Worm (Caenorhabditis elegans): ENCODE results near the gene klf-3.
"Not testable (repeated sequence)": the region's sequence is repeated elsewhere in the genome, so short reads cannot be mapped to it uniquely, and the experiment has no call there.

Gene klf-3

DNA sequence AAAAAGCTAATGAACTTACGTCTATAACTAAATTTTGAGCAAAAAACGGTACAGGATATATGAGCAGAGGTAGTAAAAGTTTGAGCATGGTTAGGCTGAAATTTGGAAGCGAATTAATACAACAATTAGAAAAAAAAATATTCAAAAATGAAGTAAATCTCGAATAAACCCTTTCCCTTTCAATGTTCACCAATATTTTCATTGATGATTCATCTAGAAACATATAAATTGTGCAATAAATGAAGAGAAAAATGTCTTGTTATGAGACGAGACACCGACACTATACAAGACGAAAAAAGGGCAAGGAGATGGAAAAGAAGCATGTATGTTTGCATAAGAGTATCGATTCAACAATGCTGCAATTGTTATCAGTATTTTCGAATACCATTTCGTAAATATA lies 8.6 kb downstream of the klf-3 start, which contains the start of gene F54H5.14:
Gene F54H5.14, minus strand, starts transcription at position 101 of the 400 bp plus-strand sequence.
- TF ChIP-seq ztf-1 (GFP tag; conservative IDR thresholded peaks at IDR 0.05) = no peak
- TF ChIP-seq ama-1 (optimal IDR thresholded peaks at IDR 0.05) = no peak
- no peak for TF ChIP-seq nhr-23 (tag; optimal IDR thresholded peaks at IDR 0.05)
- peak; percentile 0 for TF ChIP-seq fos-1 (tag; optimal IDR thresholded peaks at IDR 0.05)
- TF ChIP-seq elt-1 (tag; optimal IDR thresholded peaks at IDR 0.05) = no peak
- TF ChIP-seq mdl-1 (tag; optimal IDR thresholded peaks at IDR 0.05) = no peak

ce11 chrII:6627182-6627581 lies 10.5 kb downstream of the klf-3 start, which contains the start of the genes F54H5.5 and F54H5.2:
Gene F54H5.5, minus strand, starts transcription at chrII:6627282.
Gene F54H5.2, plus strand, starts transcription at chrII:6627484.
- not testable (repeated sequence) for TF ChIP-seq R02D3.7 (tag; optimal IDR thresholded peaks at IDR 0.05); unc-62 (GFP tag; optimal IDR thresholded peaks at IDR 0.05); elt-3 (tag; optimal IDR thresholded peaks at IDR 0.05)

DNA sequence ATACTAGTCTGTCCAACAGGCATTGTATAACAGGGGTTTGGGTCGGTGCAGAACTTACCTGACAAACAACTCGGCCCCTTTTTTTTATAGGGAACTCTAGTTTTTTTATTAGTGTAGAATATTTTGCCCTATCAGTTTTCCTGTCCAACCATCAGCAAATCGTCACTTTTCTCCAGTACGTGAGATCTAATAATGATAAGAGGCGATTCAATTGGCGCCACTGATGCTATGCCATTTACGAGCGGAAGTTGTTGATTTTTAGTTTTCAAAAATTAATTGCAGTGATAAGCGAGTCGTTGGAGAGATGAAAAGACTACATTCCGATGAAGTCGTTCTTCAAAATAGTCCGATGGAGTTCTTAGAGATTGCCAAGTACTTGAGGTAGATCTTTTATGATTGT lies 11.7 kb downstream of the klf-3 start:
- TF ChIP-seq lin-13 (GFP tag; optimal IDR thresholded peaks at IDR 0.05) (no peak), skn-1 (tag; optimal IDR thresholded peaks at IDR 0.05) (no peak), mdl-1 (tag; optimal IDR thresholded peaks at IDR 0.05) (no peak), nhr-10 (tag; optimal IDR thresholded peaks at IDR 0.05) (no peak), nhr-77 (tag; optimal IDR thresholded peaks at IDR 0.05) (no peak), ztf-11 (tag; optimal IDR thresholded peaks at IDR 0.05) (no peak), egl-27 (tag; optimal IDR thresholded peaks at IDR 0.05) (no peak), sma-9 (GFP tag; optimal IDR thresholded peaks at IDR 0.05) (peak; percentile 20), sma-9 (tag; optimal IDR thresholded peaks at IDR 0.05) (no peak), blmp-1 (tag; optimal IDR thresholded peaks at IDR 0.05; ENCODE audit: insufficient read depth) (no peak), F13H6.1 (tag; optimal IDR thresholded peaks at IDR 0.05) (no peak), fos-1 (tag; optimal IDR thresholded peaks at IDR 0.05) (peak; percentile 84)

- peak; percentile 71 for TF ChIP-seq fos-1 (tag; optimal IDR thresholded peaks at IDR 0.05)
- no peak for TF ChIP-seq snpc-4 (tag; optimal IDR thresholded peaks at IDR 0.05)
Observed at ce11 chrII:6629775-6630174, 13.1 kb downstream of the klf-3 start.

- TF ChIP-seq lin-39 (tag; optimal IDR thresholded peaks at IDR 0.05) = no peak
- TF ChIP-seq fos-1 (tag; optimal IDR thresholded peaks at IDR 0.05) = peak; percentile 91
Observed at ce11 chrII:6630811-6631210, 14.1 kb downstream of the klf-3 start, which contains the start of gene T19D12.4. Gene T19D12.4, plus strand, starts transcription at chrII:6631105.

ce11 chrII:6631995-6632394 lies 15.3 kb downstream of the klf-3 start:
- TF ChIP-seq lsy-2 (tag; optimal IDR thresholded peaks at IDR 0.05) (no peak), R02D3.7 (tag; optimal IDR thresholded peaks at IDR 0.05) (no peak), gmeb-1 (tag; optimal IDR thresholded peaks at IDR 0.05) (no peak), nhr-11 (tag; optimal IDR thresholded peaks at IDR 0.05) (no peak), lin-11 (tag; optimal IDR thresholded peaks at IDR 0.05) (no peak), sma-9 (GFP tag; optimal IDR thresholded peaks at IDR 0.05) (no peak), sma-9 (tag; optimal IDR thresholded peaks at IDR 0.05) (no peak), unc-39 (tag; optimal IDR thresholded peaks at IDR 0.05) (no peak), nhr-10 (tag; optimal IDR thresholded peaks at IDR 0.05) (no peak), sem-4 (tag; optimal IDR thresholded peaks at IDR 0.05) (no peak), snpc-4 (tag; optimal IDR thresholded peaks at IDR 0.05) (no peak), lin-39 (tag; optimal IDR thresholded peaks at IDR 0.05) (no peak)

ce11 chrII:6636136-6636535 lies 19.5 kb downstream of the klf-3 start, which contains the start of gene T19D12.5:
Gene T19D12.5, minus strand, starts transcription at chrII:6636236.
- TF ChIP-seq nhr-237 (tag; optimal IDR thresholded peaks at IDR 0.05) (no peak), crh-2 (tag; optimal IDR thresholded peaks at IDR 0.05) (no peak), gmeb-1 (tag; optimal IDR thresholded peaks at IDR 0.05) (no peak), sma-3 (GFP tag; optimal IDR thresholded peaks at IDR 0.05) (no peak), sma-9 (GFP tag; optimal IDR thresholded peaks at IDR 0.05) (no peak), sma-9 (tag; optimal IDR thresholded peaks at IDR 0.05) (no peak), fos-1 (tag; optimal IDR thresholded peaks at IDR 0.05) (no peak), elt-1 (tag; optimal IDR thresholded peaks at IDR 0.05) (no peak)

Measured in whole organism, L2 larva.